Fruit fly (Drosophila melanogaster) whole organism, embryonic: ENCODE data around the gene nxf2.

Experiments used
- Aef1 ChIP-seq: fragments of 200-800 bp; sonication (Bioruptor generic); IDR thresholded peaks from 3 replicates; pipeline ENCODE4 v1.3.6; 2022; ENCODE audit warnings: missing biosample characterization, missing genetic modification characterization
- BEAF-32 ChIP-seq: fragments of 200-800 bp; sonication (Bioruptor generic); optimal IDR thresholded peaks from 3 replicates; lab custom pipeline; 2017; ENCODE audit warnings: missing biosample characterization, missing genetic modification characterization, mild to moderate bottlenecking, moderate library complexity, missing genetic modification reagents
- Bdp1 ChIP-seq: fragments of 200-800 bp; sonication (Bioruptor generic); optimal IDR thresholded peaks from 3 replicates; lab custom pipeline; 2016; ENCODE audit warnings: missing biosample characterization, missing genetic modification characterization
- Bgb ChIP-seq: fragments of 200-800 bp; sonication (Bioruptor generic); IDR thresholded peaks from 2 replicates; pipeline ENCODE4 v1.3.6; 2022; ENCODE audit warnings: missing biosample characterization, missing genetic modification characterization; ENCODE audit not compliant: partially characterized antibody
- CG10543 ChIP-seq: fragments of 200-800 bp; sonication (Bioruptor generic); optimal IDR thresholded peaks from 3 replicates; lab custom pipeline; 2017; ENCODE audit warnings: missing biosample characterization, mild to moderate bottlenecking, missing genetic modification characterization, moderate library complexity
- CG10654 ChIP-seq: fragments of 200-800 bp; sonication (Bioruptor generic); optimal IDR thresholded peaks from 2 replicates; lab custom pipeline; 2016; ENCODE audit warnings: missing biosample characterization, missing genetic modification characterization
- CG10959 ChIP-seq: fragments of 200-800 bp; sonication (Bioruptor generic); IDR thresholded peaks from 2 replicates; pipeline ENCODE4 v1.3.6; 2022; ENCODE audit warnings: missing biosample characterization, missing genetic modification characterization
- CG11456 ChIP-seq: fragments of 200-800 bp; sonication (Bioruptor generic); IDR thresholded peaks from 3 replicates; pipeline ENCODE4 v1.3.6; 2022; ENCODE audit warnings: missing biosample characterization, missing genetic modification characterization
- CG11696 ChIP-seq: fragments of 200-800 bp; sonication (Bioruptor generic); IDR thresholded peaks from 2 replicates; pipeline ENCODE4 v1.3.6; 2022; ENCODE audit warnings: missing biosample characterization, missing genetic modification characterization
- CG12155 ChIP-seq: fragments of 200-800 bp; sonication (Bioruptor generic); optimal IDR thresholded peaks from 3 replicates; lab custom pipeline; 2016; ENCODE audit warnings: missing biosample characterization, missing genetic modification characterization
- CG13287 ChIP-seq: fragments of 200-800 bp; sonication (Bioruptor generic); IDR thresholded peaks from 2 replicates; pipeline ENCODE4 v1.3.6; 2022; ENCODE audit warnings: missing biosample characterization, missing genetic modification characterization; ENCODE audit not compliant: partially characterized antibody
- CG13296 ChIP-seq: fragments of 200-800 bp; sonication (Bioruptor generic); optimal IDR thresholded peaks from 3 replicates; lab custom pipeline; 2018; ENCODE audit warnings: missing biosample characterization, mild to moderate bottlenecking, missing genetic modification characterization
- CG13894 ChIP-seq: fragments of 200-800 bp; sonication (Bioruptor generic); optimal IDR thresholded peaks from 3 replicates; lab custom pipeline; 2018; ENCODE audit warnings: missing biosample characterization, mild to moderate bottlenecking, missing genetic modification characterization, moderate library complexity
- CG16813 ChIP-seq: fragments of 200-800 bp; sonication (Bioruptor generic); IDR thresholded peaks from 3 replicates; pipeline ENCODE4 v1.3.6; 2022; ENCODE audit warnings: missing biosample characterization, missing genetic modification characterization; ENCODE audit not compliant: partially characterized antibody
- CG17328 ChIP-seq: fragments of 200-800 bp; sonication (Bioruptor generic); IDR thresholded peaks from 2 replicates; pipeline ENCODE4 v1.3.6; 2022; ENCODE audit warnings: missing biosample characterization, missing genetic modification characterization
- CG17802 ChIP-seq: fragments of 200-800 bp; sonication (Bioruptor generic); optimal IDR thresholded peaks from 2 replicates; lab custom pipeline; 2018; ENCODE audit warnings: missing biosample characterization, mild to moderate bottlenecking, missing genetic modification characterization, moderate library complexity
- CG17912 ChIP-seq: fragments of 200-800 bp; sonication (Bioruptor generic); optimal IDR thresholded peaks from 2 replicates; lab custom pipeline; 2018; ENCODE audit warnings: missing biosample characterization, mild to moderate bottlenecking, missing genetic modification characterization
- CG18262 ChIP-seq: fragments of 200-800 bp; optimal IDR thresholded peaks from 3 replicates; lab custom pipeline; 2019; ENCODE audit warnings: missing biosample characterization, mild to moderate bottlenecking, missing genetic modification characterization, moderate library complexity
- CG18476 ChIP-seq: fragments of 200-800 bp; sonication (Bioruptor generic); optimal IDR thresholded peaks from 2 replicates; lab custom pipeline; 2016; ENCODE audit warnings: missing biosample characterization, mild to moderate bottlenecking, missing genetic modification characterization
- CG31388 ChIP-seq: fragments of 200-800 bp; sonication (Bioruptor generic); optimal IDR thresholded peaks from 2 replicates; lab custom pipeline; 2016; ENCODE audit warnings: missing biosample characterization, missing genetic modification characterization
- CG3281 ChIP-seq: fragments of 200-800 bp; sonication (Bioruptor generic); optimal IDR thresholded peaks from 3 replicates; lab custom pipeline; 2017; ENCODE audit warnings: missing biosample characterization, mild to moderate bottlenecking, missing genetic modification characterization
- CG3995 ChIP-seq: fragments of 200-800 bp; sonication (Bioruptor generic); optimal IDR thresholded peaks from 3 replicates; lab custom pipeline; 2016; ENCODE audit warnings: missing biosample characterization, missing genetic modification characterization
- CG42726 ChIP-seq: fragments of 200-800 bp; sonication (Bioruptor generic); IDR thresholded peaks from 2 replicates; pipeline ENCODE4 v1.3.6; 2022; ENCODE audit warnings: missing biosample characterization, missing genetic modification characterization; ENCODE audit not compliant: partially characterized antibody
- CG7987 ChIP-seq: fragments of 200-800 bp; sonication (Bioruptor generic); optimal IDR thresholded peaks from 2 replicates; lab custom pipeline; 2018; ENCODE audit warnings: missing biosample characterization, mild to moderate bottlenecking, missing genetic modification characterization, moderate library complexity
- Dfd ChIP-seq, 2 experiments: fragments of >200 bp; optimal IDR thresholded peaks; 2 replicates each; lab custom pipeline; 2017; ENCODE audit warnings: missing biosample characterization in 2 of 2, missing genetic modification characterization in 2 of 2
- Dref ChIP-seq: fragments of 200-800 bp; sonication (Bioruptor generic); IDR thresholded peaks from 2 replicates; pipeline ENCODE4 v1.3.6; 2022; ENCODE audit warnings: missing biosample characterization, missing genetic modification characterization
- ERR ChIP-seq: fragments of 200-800 bp; sonication (Bioruptor generic); optimal IDR thresholded peaks from 2 replicates; lab custom pipeline; 2016; ENCODE audit warnings: missing biosample characterization, missing genetic modification characterization
- HLH4C ChIP-seq: fragments of 200-800 bp; sonication (Bioruptor generic); IDR thresholded peaks from 3 replicates; pipeline ENCODE4 v1.3.6; 2022; ENCODE audit warnings: missing biosample characterization, missing genetic modification characterization; ENCODE audit not compliant: partially characterized antibody
- Max ChIP-seq: fragments of 200-800 bp; sonication (Bioruptor generic); optimal IDR thresholded peaks from 2 replicates; lab custom pipeline; 2016; ENCODE audit warnings: missing biosample characterization, mild to moderate bottlenecking, missing genetic modification characterization
- Nf-YB ChIP-seq: fragments of 200-800 bp; sonication (Bioruptor generic); optimal IDR thresholded peaks from 3 replicates; lab custom pipeline; 2019; ENCODE audit warnings: missing biosample characterization, mild to moderate bottlenecking, missing genetic modification characterization, moderate library complexity
- Side ChIP-seq: fragments of 200-800 bp; sonication (Bioruptor generic); optimal IDR thresholded peaks from 2 replicates; lab custom pipeline; 2016; ENCODE audit warnings: missing biosample characterization, missing genetic modification characterization
- Six4 ChIP-seq: fragments of 200-800 bp; sonication (Bioruptor generic); optimal IDR thresholded peaks from 2 replicates; lab custom pipeline; 2016; ENCODE audit warnings: missing biosample characterization, missing genetic modification characterization
- Usf ChIP-seq: fragments of 200-800 bp; sonication (Bioruptor generic); optimal IDR thresholded peaks from 2 replicates; lab custom pipeline; 2017; ENCODE audit warnings: missing genotype, missing biosample characterization, missing genetic modification characterization
- Xrp1 ChIP-seq: fragments of 200-800 bp; sonication (Bioruptor generic); IDR thresholded peaks from 2 replicates; pipeline ENCODE4 v1.3.6; 2022; ENCODE audit warnings: missing biosample characterization, missing genetic modification characterization
- YL-1 ChIP-seq: fragments of 200-800 bp; sonication (Bioruptor generic); optimal IDR thresholded peaks from 3 replicates; lab custom pipeline; 2017; ENCODE audit warnings: missing biosample characterization, mild to moderate bottlenecking, missing genetic modification characterization
- aop ChIP-seq: fragments of 200-800 bp; sonication (Bioruptor generic); IDR thresholded peaks from 2 replicates; pipeline ENCODE4 v1.3.6; 2022; ENCODE audit warnings: missing biosample characterization, missing genetic modification characterization
- chn ChIP-seq: fragments of 200-800 bp; sonication (Bioruptor generic); optimal IDR thresholded peaks from 2 replicates; lab custom pipeline; 2016; ENCODE audit warnings: missing biosample characterization, missing genetic modification characterization
- cwo ChIP-seq: fragments of 200-800 bp; sonication (Bioruptor generic); optimal IDR thresholded peaks from 3 replicates; lab custom pipeline; 2017; ENCODE audit warnings: missing biosample characterization, missing genetic modification characterization, mild to moderate bottlenecking, moderate library complexity, missing genetic modification reagents
- dati ChIP-seq: fragments of 200-800 bp; sonication (Bioruptor generic); IDR thresholded peaks from 2 replicates; pipeline ENCODE4 v1.3.6; 2022; ENCODE audit warnings: missing biosample characterization, missing genetic modification characterization
- dimm ChIP-seq: fragments of 200-800 bp; sonication (Bioruptor generic); IDR thresholded peaks from 2 replicates; pipeline ENCODE4 v1.3.6; 2022; ENCODE audit warnings: missing biosample characterization, missing genetic modification characterization
- ftz-f1 ChIP-seq: fragments of 200-800 bp; sonication (Bioruptor generic); optimal IDR thresholded peaks from 2 replicates; lab custom pipeline; 2016; ENCODE audit warnings: missing biosample characterization, missing genetic modification characterization
- fu2 ChIP-seq: fragments of 200-800 bp; sonication (Bioruptor generic); optimal IDR thresholded peaks from 2 replicates; lab custom pipeline; 2016; ENCODE audit warnings: missing biosample characterization, missing genetic modification characterization
- gsb ChIP-seq: fragments of 200-800 bp; sonication (Bioruptor generic); IDR thresholded peaks from 2 replicates; pipeline ENCODE4 v1.3.6; 2022; ENCODE audit warnings: missing biosample characterization, missing genetic modification characterization
- lilli ChIP-seq: fragments of 200-800 bp; sonication (Bioruptor generic); optimal IDR thresholded peaks from 3 replicates; lab custom pipeline; 2016; ENCODE audit warnings: missing biosample characterization, missing genetic modification characterization
- org-1 ChIP-seq: fragments of 200-800 bp; sonication (Bioruptor generic); optimal IDR thresholded peaks from 2 replicates; lab custom pipeline; 2017; ENCODE audit warnings: missing biosample characterization, missing genetic modification characterization
- otp ChIP-seq: fragments of 200-800 bp; sonication (Bioruptor generic); IDR thresholded peaks from 3 replicates; pipeline ENCODE4, ENCODE4 v1.3.6; 2022; ENCODE audit warnings: missing biosample characterization, missing genetic modification characterization
- pzg ChIP-seq: fragments of 200-800 bp; sonication (Bioruptor generic); optimal IDR thresholded peaks from 3 replicates; lab custom pipeline; 2018; ENCODE audit warnings: missing biosample characterization, mild to moderate bottlenecking, missing genetic modification characterization, moderate library complexity
- rib ChIP-seq: fragments of 200-800 bp; sonication (Bioruptor generic); IDR thresholded peaks from 2 replicates; pipeline ENCODE4 v1.3.6; 2022; ENCODE audit warnings: missing biosample characterization, missing genetic modification characterization
- scrt ChIP-seq: fragments of 200-800 bp; sonication (Bioruptor generic); optimal IDR thresholded peaks from 2 replicates; lab custom pipeline; 2018; ENCODE audit warnings: missing biosample characterization, mild to moderate bottlenecking, missing genetic modification characterization, moderate library complexity
- tna ChIP-seq: fragments of 200-800 bp; sonication (Bioruptor generic); IDR thresholded peaks from 2 replicates; pipeline ENCODE4 v1.3.6; 2022; ENCODE audit warnings: missing biosample characterization, missing genetic modification characterization; ENCODE audit not compliant: partially characterized antibody

The nxf2 gene

DNA sequence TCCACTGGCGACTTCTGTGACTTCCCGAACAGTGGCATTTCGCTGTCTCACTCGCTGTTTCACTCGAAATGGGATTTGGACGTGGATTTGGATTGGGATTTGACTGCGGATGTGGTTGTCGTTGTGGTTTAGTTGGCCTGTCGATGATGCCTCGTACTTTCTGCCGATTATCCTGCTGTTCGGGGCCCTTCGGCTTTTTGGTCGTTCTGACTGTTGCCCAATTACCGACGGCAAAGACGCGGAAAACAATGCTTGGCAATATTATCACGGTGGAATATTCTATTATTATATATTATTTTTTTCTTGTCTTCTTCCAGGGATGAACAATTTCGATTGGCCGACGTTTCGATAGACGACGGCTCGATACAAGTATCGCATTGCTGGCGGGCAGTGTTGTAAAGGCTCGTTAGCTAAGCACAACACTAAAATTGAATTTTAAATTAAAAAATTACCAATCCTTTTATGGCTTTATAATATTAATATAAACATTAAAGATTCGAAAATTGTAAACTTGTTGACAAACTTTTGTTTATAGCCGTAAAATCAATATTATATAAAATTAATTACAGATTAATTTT lies 35.1 kb upstream of the nxf2 start, which contains the start of gene Mo25 (continued):
- TF ChIP-seq lilli (GFP tag; lab: Kevin White, UChicago) = peak; percentile 69
- TF ChIP-seq org-1 (GFP tag; lab: Kevin White, UChicago) = no peak
- TF ChIP-seq Dref (GFP tag; lab: Robert Waterston, UW) = peak; percentile 91
- TF ChIP-seq CG13894 (tag; lab: Kevin White, UChicago) = peak; percentile 40
- TF ChIP-seq tna (GFP tag; lab: Robert Waterston, UW) = peak; percentile 55
- TF ChIP-seq CG18262 = peak; percentile 34
- peak; percentile 80 for TF ChIP-seq pzg (GFP tag; lab: Kevin White, UChicago)
- no peak for TF ChIP-seq CG11456 (GFP tag; lab: Robert Waterston, UW)
- peak; percentile 53; the same call in 1 of the 2 replicates for TF ChIP-seq Xrp1
- peak; percentile 11 for TF ChIP-seq CG3281 (GFP tag; lab: Kevin White, UChicago)
- peak; percentile 20 for TF ChIP-seq chn (GFP tag; lab: Kevin White, UChicago)
- TF ChIP-seq CG13287 = peak; percentile 86
- no peak for TF ChIP-seq cwo (GFP tag; lab: Kevin White, UChicago)
- no peak for TF ChIP-seq ftz-f1
- no peak for TF ChIP-seq Nf-YB
- peak; percentile 13 for TF ChIP-seq CG3995 (GFP tag; lab: Kevin White, UChicago)
- no peak for TF ChIP-seq CG10654
- TF ChIP-seq CG10543 (GFP tag; lab: Kevin White, UChicago) = no peak
- TF ChIP-seq CG31388 = no peak
- TF ChIP-seq Dfd (GFP tag; optimal IDR thresholded peaks at IDR 0.05; lab: Kevin White, UChicago) = no peak
- TF ChIP-seq CG16813 = peak; percentile 69
- peak; percentile 0 for TF ChIP-seq Side (GFP tag; lab: Kevin White, UChicago)
- TF ChIP-seq Bgb (GFP tag; lab: Robert Waterston, UW) = peak; percentile 83
- peak; percentile 44 for TF ChIP-seq CG13296 (GFP tag; lab: Kevin White, UChicago)
- no peak for TF ChIP-seq CG17328
- TF ChIP-seq otp (GFP tag; lab: Robert Waterston, UW) = 0 out of 3 replicates have a peak, but pooled peaks have one; percentile 33
- TF ChIP-seq fu2 = no peak
- TF ChIP-seq Aef1 = no peak
- TF ChIP-seq YL-1 (GFP tag; lab: Kevin White, UChicago) = peak; percentile 89
- peak; percentile 46 for TF ChIP-seq CG12155 (GFP tag; lab: Kevin White, UChicago)
- TF ChIP-seq aop (GFP tag; lab: Robert Waterston, UW) = no peak
- peak; percentile 36 for TF ChIP-seq CG17912 (GFP tag; lab: Kevin White, UChicago)
- TF ChIP-seq ERR (GFP tag; lab: Kevin White, UChicago) = peak; percentile 3
- TF ChIP-seq CG11696 = no peak
- peak; percentile 32 for TF ChIP-seq CG18476 (GFP tag; lab: Kevin White, UChicago)
- no peak for TF ChIP-seq Six4 (GFP tag; lab: Kevin White, UChicago)
- no peak for TF ChIP-seq CG10959 (GFP tag; lab: Robert Waterston, UW)
- peak; percentile 38 for TF ChIP-seq Max
- TF ChIP-seq scrt (GFP tag; lab: Kevin White, UChicago) = peak; percentile 14
- TF ChIP-seq dimm (GFP tag; lab: Robert Waterston, UW) = no peak
- no peak for TF ChIP-seq CG7987 (GFP tag; lab: Kevin White, UChicago)
- TF ChIP-seq CG17802 = no peak
- no peak for TF ChIP-seq gsb (GFP tag; lab: Robert Waterston, UW)
- TF ChIP-seq rib = no peak
- peak; percentile 47; the same call in 1 of the 2 replicates for TF ChIP-seq CG42726 (GFP tag; lab: Robert Waterston, UW)
- TF ChIP-seq BEAF-32 = peak; percentile 79
- TF ChIP-seq Bdp1 (GFP tag; lab: Kevin White, UChicago) = peak; percentile 29
- TF ChIP-seq dati (GFP tag; lab: Robert Waterston, UW) = no peak
- TF ChIP-seq Usf = no peak
- peak; percentile 66; the same call in 2 of the 3 replicates for TF ChIP-seq HLH4C (GFP tag; lab: Robert Waterston, UW)
